Fruit fly (Drosophila melanogaster): ENCODE results near the gene CG4042.

The CG4042 gene

DNA sequence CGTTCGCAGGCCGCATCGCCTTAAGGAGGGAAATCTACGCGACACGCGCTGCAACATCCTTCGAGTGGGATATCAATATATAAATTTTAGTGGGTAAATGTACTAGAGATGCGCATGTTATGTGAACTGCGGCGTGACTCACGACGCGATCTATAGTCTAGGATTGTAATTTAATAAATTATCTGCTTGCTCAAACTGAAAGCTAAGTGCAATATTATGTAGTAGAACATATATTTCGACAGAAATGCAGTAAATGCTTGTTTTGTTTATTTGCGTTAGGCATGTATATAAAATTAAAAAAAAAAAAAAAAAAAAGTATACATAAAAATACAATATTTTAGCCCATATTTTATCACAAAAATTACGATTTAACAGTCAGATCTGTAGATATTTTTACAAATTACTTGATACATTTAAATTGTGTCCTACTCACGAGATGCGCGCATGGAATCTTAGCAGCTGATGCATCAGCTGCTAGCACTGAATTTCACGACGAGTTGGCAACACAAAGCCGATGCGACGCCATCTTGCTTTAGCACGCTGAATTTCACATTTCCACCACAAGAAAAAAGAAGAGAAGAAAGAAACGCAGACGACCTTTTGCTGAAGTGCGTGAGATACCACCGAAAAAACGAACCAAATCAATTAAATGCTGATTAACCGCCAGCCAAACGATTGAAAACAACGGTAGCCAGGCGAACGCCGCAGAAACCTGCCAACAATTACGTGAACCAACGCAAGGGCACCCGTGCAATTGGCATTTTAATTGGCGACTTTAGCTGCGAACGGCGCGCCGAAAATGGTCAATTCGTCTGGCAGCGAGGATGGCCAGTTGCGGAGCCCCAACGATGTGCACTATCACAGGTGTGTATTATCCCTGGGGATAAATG, at the start of gene CG4042, which contains the start of gene Pitslre (continued):
- TF ChIP-seq cas (GFP tag; IDR thresholded peaks at IDR 0.05): no peak
- TF ChIP-seq CG4424 (GFP tag; optimal IDR thresholded peaks at IDR 0.05): peak; percentile 65
- peak; percentile 16 for TF ChIP-seq Bdp1 (GFP tag; optimal IDR thresholded peaks at IDR 0.05)
- no peak for TF ChIP-seq CG7745 (tag; optimal IDR thresholded peaks at IDR 0.05)
- 0 out of 3 replicates have a peak, but pooled peaks have one; percentile 37 for TF ChIP-seq Dbx (GFP tag; IDR thresholded peaks at IDR 0.05)
- TF ChIP-seq so (GFP tag; IDR thresholded peaks at IDR 0.05): no peak; the same call in 2 of the 3 replicates
- no peak for TF ChIP-seq CG14050 (GFP tag; IDR thresholded peaks at IDR 0.05)
- TF ChIP-seq D19A (tag; optimal IDR thresholded peaks at IDR 0.05): peak; percentile 37
- no peak for TF ChIP-seq zfh2 (GFP tag; optimal IDR thresholded peaks at IDR 0.05)
- TF ChIP-seq Xrp1 (GFP tag; IDR thresholded peaks at IDR 0.05): peak; percentile 38; the same call in 1 of the 2 replicates
- peak; percentile 50; the same call in 1 of the 2 replicates for TF ChIP-seq CG32532 (GFP tag; IDR thresholded peaks at IDR 0.05)
- TF ChIP-seq slou (GFP tag; optimal IDR thresholded peaks at IDR 0.05): peak; percentile 30
- TF ChIP-seq sens (GFP tag): peak; percentile 90
- TF ChIP-seq CG17361 (GFP tag; IDR thresholded peaks at IDR 0.05): no peak
- TF ChIP-seq CkIIα-i1 (GFP tag; IDR thresholded peaks at IDR 0.05): no peak
- no peak for TF ChIP-seq CG8944 (GFP tag; optimal IDR thresholded peaks at IDR 0.05)
- no peak for TF ChIP-seq Gsc (GFP tag; IDR thresholded peaks at IDR 0.05)
- TF ChIP-seq CG4707 (GFP tag; optimal IDR thresholded peaks at IDR 0.05): no peak
- TF ChIP-seq CG9437 (GFP tag; optimal IDR thresholded peaks at IDR 0.05): peak; percentile 53
- TF ChIP-seq aop (GFP tag; IDR thresholded peaks at IDR 0.05): no peak
- TF ChIP-seq CG17186 (GFP tag; optimal IDR thresholded peaks at IDR 0.05): peak; percentile 15
- no peak for TF ChIP-seq CG17912 (GFP tag; optimal IDR thresholded peaks at IDR 0.05)
- peak; percentile 12 to 68 for TF ChIP-seq Pdp1 (GFP tag; optimal IDR thresholded peaks at IDR 0.05)
- no peak for TF ChIP-seq CG33557 (GFP tag; optimal IDR thresholded peaks at IDR 0.05)
- no peak for TF ChIP-seq org-1 (GFP tag; optimal IDR thresholded peaks at IDR 0.05)
- TF ChIP-seq seq (GFP tag; IDR thresholded peaks at IDR 0.05): 0 out of 2 replicates have a peak, but pooled peaks have one; percentile 8
- peak; percentile 32 for TF ChIP-seq CG17385 (GFP tag; optimal IDR thresholded peaks at IDR 0.05)
- TF ChIP-seq Doc3 (GFP tag; IDR thresholded peaks at IDR 0.05; ENCODE audit: partially characterized antibody): peak; percentile 75
- TF ChIP-seq jing (GFP tag; optimal IDR thresholded peaks at IDR 0.05): no peak
- TF ChIP-seq MESR4 (GFP tag; optimal IDR thresholded peaks at IDR 0.05): peak; percentile 97
- TF ChIP-seq nom (GFP tag; optimal IDR thresholded peaks at IDR 0.05): no peak
- TF ChIP-seq esg (GFP tag; conservative IDR thresholded peaks at IDR 0.05): no peak
- TF ChIP-seq CG9817 (tag; optimal IDR thresholded peaks at IDR 0.05): no peak
- TF ChIP-seq Poxn (GFP tag; IDR thresholded peaks at IDR 0.05): no peak
- no peak for TF ChIP-seq emc (GFP tag; optimal IDR thresholded peaks at IDR 0.05)
- TF ChIP-seq bbx (GFP tag; IDR thresholded peaks at IDR 0.05; ENCODE audit: partially characterized antibody): peak; percentile 36
- no peak for TF ChIP-seq gcm (GFP tag; optimal IDR thresholded peaks at IDR 0.05)
- TF ChIP-seq Dp (GFP tag; optimal IDR thresholded peaks at IDR 0.05): no peak
- no peak for TF ChIP-seq Dfd (GFP tag; optimal IDR thresholded peaks at IDR 0.05)
- peak; percentile 20 for TF ChIP-seq corto (GFP tag; optimal IDR thresholded peaks at IDR 0.05)
- peak; percentile 2 for TF ChIP-seq vfl (GFP tag; optimal IDR thresholded peaks at IDR 0.05)
- TF ChIP-seq dan (GFP tag; IDR thresholded peaks at IDR 0.05): no peak
- TF ChIP-seq CG11560 (tag; IDR thresholded peaks at IDR 0.05): no peak
- no peak for TF ChIP-seq CG7987 (GFP tag; optimal IDR thresholded peaks at IDR 0.05)
- TF ChIP-seq Six4 (GFP tag; optimal IDR thresholded peaks at IDR 0.05): peak; percentile 18
- TF ChIP-seq CG16863 (GFP tag; optimal IDR thresholded peaks at IDR 0.05): no peak
- peak; percentile 47 for TF ChIP-seq CG1602 (GFP tag; optimal IDR thresholded peaks at IDR 0.05)
- peak; percentile 23; the same call in 1 of the 3 replicates for TF ChIP-seq Opbp (GFP tag; IDR thresholded peaks at IDR 0.05; ENCODE audit: partially characterized antibody)
- peak; percentile 23 for TF ChIP-seq Ssrp (tag; optimal IDR thresholded peaks at IDR 0.05)

Data from whole organism, embryonic.